Worm (Caenorhabditis elegans) whole organism, mixed stage, embryonic: ENCODE data around the gene C06E1.1.

Source experiments
- elt-1 ChIP-seq: sonication (generic microtip); optimal IDR thresholded peaks from 2 replicates; lab custom pipeline; 2017; ENCODE audit warnings: missing genetic modification characterization, mild to moderate bottlenecking, missing compliant biosample characterization, antibody characterized with exemption, moderate library complexity, borderline replicate concordance; ENCODE audit not compliant: insufficient read depth
- lin-32 ChIP-seq: fragments of 200-800 bp; sonication (Bioruptor generic); optimal IDR thresholded peaks from 2 replicates; lab custom pipeline; 2018; ENCODE audit warnings: mild to moderate bottlenecking, missing genetic modification characterization, missing compliant biosample characterization
- pha-4 ChIP-seq: fragments of 150-350 bp; optimal IDR thresholded peaks from 2 replicates; lab custom pipeline; 2018; ENCODE audit warnings: missing biosample characterization, missing genetic modification reagents, missing genetic modification characterization
- unc-62 ChIP-seq: fragments of 150-350 bp; optimal IDR thresholded peaks from 2 replicates; lab custom pipeline; 2014; ENCODE audit warnings: missing biosample characterization, missing genetic modification reagents, missing genetic modification characterization

ce11 chrIII:8625125-8625524, 19.5 kb downstream of the C06E1.1 start:
- TF ChIP-seq elt-1 (no peak), pha-4 (no peak), lin-32 (no peak), unc-62 (GFP tag; lab: Kevin White, UChicago) (no peak)
